Worm (Caenorhabditis elegans): Measurements from ENCODE around the gene act-4.

ce11 chrX:4981579-4981978 lies 21.2 kb downstream of the act-4 start:
- no peak for TF ChIP-seq snpc-4 (GFP tag; optimal IDR thresholded peaks at IDR 0.05)
- TF ChIP-seq snpc-4 (tag; optimal IDR thresholded peaks at IDR 0.05) = no peak
- no peak for TF ChIP-seq ceh-79 (tag; optimal IDR thresholded peaks at IDR 0.05)
- TF ChIP-seq attf-5 (GFP tag; optimal IDR thresholded peaks at IDR 0.05) = no peak
- no peak for TF ChIP-seq ztf-28 (GFP tag; IDR thresholded peaks at IDR 0.05)
- TF ChIP-seq mcd-1 (GFP tag; IDR thresholded peaks at IDR 0.05) = no peak
- TF ChIP-seq hmg-20 (GFP tag; IDR thresholded peaks at IDR 0.05) = no peak
- no peak for TF ChIP-seq aptf-3 (GFP tag; IDR thresholded peaks at IDR 0.05)
